Worm (Caenorhabditis elegans) whole organism, L3 larva: ENCODE data around the gene gos-28.
A peak's percentile ranks its signal among the peaks of the same experiment; 100 is the strongest.

Experiments used
- R02D3.7 ChIP-seq: fragments of 150-350 bp; optimal IDR thresholded peaks from 2 replicates; lab custom pipeline; 2014; ENCODE audit warnings: missing biosample characterization, missing genetic modification characterization
- ZK546.5 ChIP-seq: sonication (generic microtip); optimal IDR thresholded peaks from 2 replicates; lab custom pipeline; 2017; ENCODE audit warnings: missing biosample characterization, missing genetic modification characterization
- aly-2 ChIP-seq: fragments of 150-350 bp; optimal IDR thresholded peaks from 2 replicates; lab custom pipeline; 2014; ENCODE audit warnings: missing biosample characterization, missing genetic modification characterization
- ama-1 ChIP-seq: fragments of 150-350 bp; optimal IDR thresholded peaks from 2 replicates; lab custom pipeline; 2018
- ceh-16 ChIP-seq: sonication (generic microtip); optimal IDR thresholded peaks from 2 replicates; lab custom pipeline; 2017; ENCODE audit warnings: missing biosample characterization, missing genetic modification characterization
- ceh-28 ChIP-seq: fragments of 150-350 bp; optimal IDR thresholded peaks from 2 replicates; lab custom pipeline; 2014; ENCODE audit warnings: missing biosample characterization, missing genetic modification reagents, missing genetic modification characterization
- ceh-9 ChIP-seq: sonication (generic microtip); optimal IDR thresholded peaks from 2 replicates; lab custom pipeline; 2018; ENCODE audit warnings: missing biosample characterization, missing genetic modification characterization
- daf-12 ChIP-seq: fragments of 150-350 bp; optimal IDR thresholded peaks from 2 replicates; lab custom pipeline; 2014; ENCODE audit warnings: missing biosample characterization, missing genetic modification reagents, missing genetic modification characterization
- egl-27 ChIP-seq: sonication (generic microtip); optimal IDR thresholded peaks from 4 replicates; lab custom pipeline; 2017; ENCODE audit warnings: missing biosample characterization, missing genetic modification reagents, missing genetic modification characterization
- egl-5 ChIP-seq: fragments of 150-350 bp; optimal IDR thresholded peaks from 2 replicates; lab custom pipeline; 2017; ENCODE audit warnings: missing biosample characterization, missing genetic modification reagents, missing genetic modification characterization, inconsistent platforms
- elt-1 ChIP-seq: fragments of 150-350 bp; optimal IDR thresholded peaks from 2 replicates; lab custom pipeline; 2014; ENCODE audit warnings: missing biosample characterization, missing genetic modification characterization
- elt-2 ChIP-seq: sonication (generic microtip); optimal IDR thresholded peaks from 2 replicates; lab custom pipeline; 2016; ENCODE audit warnings: missing genetic modification reagents, mild to moderate bottlenecking, missing genetic modification characterization, missing compliant biosample characterization
- elt-3 ChIP-seq, 3 experiments: fragments of 150-350 bp in 1 of 3; sonication (generic microtip) in 2 of 3; optimal IDR thresholded peaks; 2 replicates in 2 of 3; 4 replicates in 1 of 3; lab custom pipeline; 2014 to 2017; ENCODE audit warnings: missing biosample characterization in 3 of 3, missing genetic modification characterization in 3 of 3
- eor-1 ChIP-seq, 2 experiments: fragments of 150-350 bp; optimal IDR thresholded peaks; 2 replicates each; lab custom pipeline; 2014 to 2018; ENCODE audit warnings: missing biosample characterization in 2 of 2, missing genetic modification characterization in 2 of 2
- fkh-10 ChIP-seq: sonication (generic microtip); optimal IDR thresholded peaks from 2 replicates; lab custom pipeline; 2017; ENCODE audit warnings: missing biosample characterization, missing genetic modification reagents, missing genetic modification characterization
- fkh-2 ChIP-seq: fragments of 150-350 bp; optimal IDR thresholded peaks from 2 replicates; lab custom pipeline; 2014; ENCODE audit warnings: missing biosample characterization, missing genetic modification reagents, missing genetic modification characterization
- fos-1 ChIP-seq: fragments of 150-350 bp; optimal IDR thresholded peaks from 2 replicates; lab custom pipeline; 2014; ENCODE audit warnings: missing biosample characterization, missing genetic modification characterization
- hmg-11 ChIP-seq: sonication (generic microtip); optimal IDR thresholded peaks from 2 replicates; lab custom pipeline; 2016; ENCODE audit warnings: missing genetic modification characterization, missing compliant biosample characterization
- jun-1 ChIP-seq: fragments of 150-350 bp; optimal IDR thresholded peaks from 2 replicates; lab custom pipeline; 2014; ENCODE audit warnings: missing biosample characterization, missing genetic modification reagents, missing genetic modification characterization
- lin-15B ChIP-seq: fragments of 150-350 bp; optimal IDR thresholded peaks from 2 replicates; lab custom pipeline; 2014; ENCODE audit warnings: missing biosample characterization, missing genetic modification characterization
- lin-39 ChIP-seq: fragments of 150-350 bp; optimal IDR thresholded peaks from 2 replicates; lab custom pipeline; 2018; ENCODE audit warnings: missing biosample characterization, missing genetic modification reagents, missing genetic modification characterization
- lsy-12 ChIP-seq: sonication (generic microtip); optimal IDR thresholded peaks from 2 replicates; lab custom pipeline; 2016; ENCODE audit warnings: mild to moderate bottlenecking, missing genetic modification characterization, missing compliant biosample characterization
- mml-1 ChIP-seq: fragments of 150-350 bp; sonication (generic microtip); optimal IDR thresholded peaks from 3 replicates; lab custom pipeline; 2014; ENCODE audit warnings: missing biosample characterization, missing genetic modification characterization
- nfya-1 ChIP-seq: sonication (generic microtip); optimal IDR thresholded peaks from 2 replicates; lab custom pipeline; 2017; ENCODE audit warnings: missing genetic modification characterization, mild to moderate bottlenecking, missing compliant biosample characterization, antibody characterized with exemption, moderate library complexity; ENCODE audit not compliant: insufficient read depth
- nhr-11 ChIP-seq: fragments of 150-350 bp; optimal IDR thresholded peaks from 2 replicates; lab custom pipeline; 2014; ENCODE audit warnings: missing biosample characterization, missing genetic modification characterization
- nhr-12 ChIP-seq: fragments of 150-350 bp; optimal IDR thresholded peaks from 2 replicates; lab custom pipeline; 2014; ENCODE audit warnings: missing biosample characterization, missing genetic modification characterization
- nhr-23 ChIP-seq: fragments of 150-350 bp; optimal IDR thresholded peaks from 2 replicates; lab custom pipeline; 2014; ENCODE audit warnings: missing biosample characterization, missing genetic modification reagents, missing genetic modification characterization
- nhr-237 ChIP-seq: fragments of 150-350 bp; optimal IDR thresholded peaks from 2 replicates; lab custom pipeline; 2014; ENCODE audit warnings: missing biosample characterization, missing genetic modification characterization
- nhr-25 ChIP-seq: sonication (generic microtip); optimal IDR thresholded peaks from 2 replicates; lab custom pipeline; 2017; ENCODE audit warnings: missing biosample characterization, missing genetic modification characterization
- nhr-28 ChIP-seq: fragments of 150-350 bp; optimal IDR thresholded peaks from 2 replicates; lab custom pipeline; 2014; ENCODE audit warnings: missing biosample characterization, missing genetic modification characterization
- nhr-43 ChIP-seq: sonication (generic microtip); optimal IDR thresholded peaks from 2 replicates; lab custom pipeline; 2016; ENCODE audit warnings: mild to moderate bottlenecking, missing genetic modification characterization, missing compliant biosample characterization; ENCODE audit not compliant: poor library complexity, severe bottlenecking
- nhr-67 ChIP-seq: fragments of 150-350 bp; optimal IDR thresholded peaks from 2 replicates; lab custom pipeline; 2014; ENCODE audit warnings: missing biosample characterization, missing genetic modification characterization
- nhr-76 ChIP-seq: fragments of 150-350 bp; sonication (generic microtip); optimal IDR thresholded peaks from 5 replicates; lab custom pipeline; 2014; ENCODE audit warnings: missing biosample characterization, missing genetic modification characterization
- nhr-77 ChIP-seq: fragments of 150-350 bp; optimal IDR thresholded peaks from 2 replicates; lab custom pipeline; 2014; ENCODE audit warnings: missing biosample characterization, missing genetic modification characterization
- pha-4 ChIP-seq: fragments of 150-350 bp; optimal IDR thresholded peaks from 2 replicates; lab custom pipeline; 2014; ENCODE audit warnings: missing biosample characterization, missing genetic modification reagents, missing genetic modification characterization
- pqm-1 ChIP-seq: fragments of 150-350 bp; optimal IDR thresholded peaks from 2 replicates; lab custom pipeline; 2017; ENCODE audit warnings: missing biosample characterization, missing genetic modification characterization, inconsistent platforms
- sea-2 ChIP-seq: fragments of 150-350 bp; sonication (generic microtip); optimal IDR thresholded peaks from 4 replicates; lab custom pipeline; 2014; ENCODE audit warnings: missing biosample characterization, missing genetic modification reagents, missing genetic modification characterization
- skn-1 ChIP-seq: fragments of 150-350 bp; optimal IDR thresholded peaks from 2 replicates; lab custom pipeline; 2014; ENCODE audit warnings: missing biosample characterization, missing genetic modification characterization
- snpc-4 ChIP-seq: fragments of 150-350 bp; optimal IDR thresholded peaks from 2 replicates; lab custom pipeline; 2014; ENCODE audit warnings: missing biosample characterization, missing genetic modification characterization
- tbx-2 ChIP-seq: sonication (generic microtip); optimal IDR thresholded peaks from 2 replicates; lab custom pipeline; 2016; ENCODE audit warnings: mild to moderate bottlenecking, missing genetic modification characterization, missing compliant biosample characterization
- unc-39 ChIP-seq: sonication (generic microtip); optimal IDR thresholded peaks from 4 replicates; lab custom pipeline; 2017; ENCODE audit warnings: missing biosample characterization, missing genetic modification characterization
- unc-62 ChIP-seq: fragments of 150-350 bp; sonication (generic microtip); optimal IDR thresholded peaks from 4 replicates; lab custom pipeline; 2014; ENCODE audit warnings: missing biosample characterization, missing genetic modification reagents, missing genetic modification characterization
- zag-1 ChIP-seq: fragments of 150-350 bp; optimal IDR thresholded peaks from 2 replicates; lab custom pipeline; 2014; ENCODE audit warnings: missing biosample characterization, missing genetic modification characterization
- ztf-11 ChIP-seq: fragments of 150-350 bp; optimal IDR thresholded peaks from 2 replicates; lab custom pipeline; 2014; ENCODE audit warnings: missing biosample characterization, missing genetic modification characterization
- ztf-4 ChIP-seq: fragments of 150-350 bp; optimal IDR thresholded peaks from 2 replicates; lab custom pipeline; 2014; ENCODE audit warnings: missing biosample characterization, missing genetic modification characterization

Gene gos-28

DNA sequence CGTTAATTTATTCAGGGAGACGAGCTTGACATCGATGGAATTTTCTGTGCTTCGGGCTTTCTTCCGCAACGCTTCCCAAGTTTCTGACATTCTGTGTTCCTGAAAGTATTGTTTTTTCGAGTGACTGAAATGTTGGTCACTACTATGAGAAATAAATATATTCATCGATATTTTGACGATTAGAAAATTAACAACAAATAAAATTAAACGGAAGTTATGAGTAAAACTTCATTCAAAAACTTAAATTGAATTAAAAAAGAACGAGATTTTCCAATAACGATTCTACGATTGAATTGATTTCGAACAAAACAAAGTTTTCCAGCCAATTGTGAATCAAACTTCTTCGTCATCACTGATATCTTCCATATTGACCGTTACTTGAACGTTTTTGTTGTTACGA lies at the start of gene gos-28:
Gene gos-28, minus strand, starts transcription at position 101 of the 400 bp plus-strand sequence.
- TF ChIP-seq nfya-1 (no peak), ceh-28 (tag; lab: Kevin White, UChicago) (no peak), fkh-2 (no peak), nhr-11 (no peak), lin-15B (no peak), nhr-23 (no peak), ceh-9 (tag; lab: Kevin White, UChicago) (no peak), nhr-25 (tag; lab: Kevin White, UChicago) (no peak), nhr-43 (tag; lab: Kevin White, UChicago) (no peak), unc-39 (tag; lab: Kevin White, UChicago) (no peak), nhr-76 (tag; lab: Kevin White, UChicago) (no peak), nhr-28 (tag; lab: Kevin White, UChicago) (no peak), ztf-11 (tag; lab: Kevin White, UChicago) (no peak), pqm-1 (no peak), nhr-12 (no peak), nhr-77 (no peak), fos-1 (no peak), daf-12 (tag; lab: Kevin White, UChicago) (no peak), lin-39 (tag; lab: Kevin White, UChicago) (no peak)

DNA sequence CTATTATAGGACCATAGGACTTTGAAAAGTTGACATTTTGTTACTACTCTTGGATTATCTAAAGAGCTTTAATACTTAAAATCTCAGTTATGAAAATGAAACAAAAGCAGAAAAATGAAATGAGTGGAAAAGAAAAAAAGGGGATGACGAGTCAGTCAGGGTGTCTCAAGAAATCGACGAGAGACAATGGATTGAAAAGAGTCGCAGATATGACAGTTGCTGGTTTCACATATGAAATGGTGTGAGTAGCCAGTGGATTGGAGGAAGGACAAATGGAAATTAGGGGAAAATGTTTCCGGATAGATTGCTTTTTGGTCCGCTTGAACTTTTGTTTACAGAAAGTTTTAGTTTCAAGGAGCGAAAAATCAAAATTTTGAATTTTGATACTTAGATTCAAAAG lies 48.2 kb upstream of the gos-28 start:
- TF ChIP-seq nfya-1 (peak; percentile 25), snpc-4 (tag; lab: Kevin White, UChicago) (no peak)

DNA sequence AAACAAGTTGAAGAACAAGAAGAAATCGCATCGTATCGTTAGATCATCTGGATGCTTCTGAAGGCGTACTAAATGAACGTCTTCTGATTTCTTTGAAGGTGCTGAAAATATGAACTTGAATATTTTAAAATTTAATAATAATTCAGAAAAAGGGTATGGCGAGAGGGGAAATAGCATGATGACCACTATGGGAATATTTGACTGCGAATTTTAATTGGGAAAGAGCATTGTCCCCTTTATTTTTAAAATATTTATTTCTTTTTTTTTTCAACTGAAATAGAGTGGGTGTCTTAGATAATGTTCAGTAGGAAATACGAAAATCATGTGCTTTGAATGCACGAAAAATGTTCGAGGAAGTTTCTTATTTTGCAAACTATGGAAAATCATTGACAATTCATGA lies 46.4 kb upstream of the gos-28 start, which contains the start of gene lgc-50:
Gene lgc-50, minus strand, starts transcription at position 101 of the 400 bp plus-strand sequence.
- no peak for TF ChIP-seq ceh-28 (tag; lab: Kevin White, UChicago)
- TF ChIP-seq nhr-43 (tag; lab: Kevin White, UChicago) = no peak
- TF ChIP-seq nhr-237 (tag; lab: Kevin White, UChicago) = no peak
- no peak for TF ChIP-seq aly-2
- no peak for TF ChIP-seq pqm-1
- TF ChIP-seq elt-2 (tag; lab: Kevin White, UChicago) = no peak
- TF ChIP-seq daf-12 (tag; lab: Kevin White, UChicago) = no peak
- no peak for TF ChIP-seq nhr-23
- TF ChIP-seq nhr-11 = no peak
- no peak for TF ChIP-seq ceh-9 (tag; lab: Kevin White, UChicago)
- TF ChIP-seq ztf-4 (tag; lab: Kevin White, UChicago) = no peak

DNA sequence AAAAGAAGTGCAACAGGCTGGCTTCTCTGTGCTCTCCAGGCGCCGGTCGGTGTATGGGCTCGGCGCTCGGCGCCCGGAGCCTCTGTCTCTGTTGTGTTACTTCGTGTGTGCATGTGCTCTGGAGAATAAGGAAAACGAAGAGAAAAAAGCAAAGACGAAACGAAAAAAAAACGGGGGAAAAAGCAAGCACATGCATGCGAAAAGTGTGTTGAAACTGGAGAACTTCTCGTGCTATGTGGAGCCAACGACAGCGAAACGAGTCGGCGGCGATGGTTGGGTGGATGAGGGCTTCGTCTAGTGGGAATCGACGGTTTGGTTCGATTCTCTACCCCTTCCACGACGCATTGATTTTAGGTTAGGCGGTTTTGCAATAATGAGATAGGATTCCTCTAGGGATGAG lies 38.4 kb upstream of the gos-28 start:
- TF ChIP-seq nhr-12 (no peak), ceh-16 (tag; lab: Kevin White, UChicago) (no peak), unc-39 (tag; lab: Kevin White, UChicago) (no peak), skn-1 (tag; lab: Kevin White, UChicago) (no peak), nhr-77 (no peak), tbx-2 (tag; lab: Kevin White, UChicago) (no peak), nhr-237 (tag; lab: Kevin White, UChicago) (no peak), snpc-4 (tag; lab: Kevin White, UChicago) (peak; percentile 39), nhr-23 (no peak), pqm-1 (peak; percentile 40), lsy-12 (tag; lab: Kevin White, UChicago) (peak; percentile 64), eor-1 (tag; optimal IDR thresholded peaks at IDR 0.05; lab: Kevin White, UChicago) (no peak), ztf-4 (tag; lab: Kevin White, UChicago) (no peak), nhr-11 (no peak), ztf-11 (tag; lab: Kevin White, UChicago) (no peak), fkh-10 (GFP tag; lab: Kevin White, UChicago) (no peak), lin-39 (tag; lab: Kevin White, UChicago) (peak; percentile 12), ama-1 (lab: Kevin White, UChicago) (no peak), jun-1 (tag; lab: Kevin White, UChicago) (no peak), elt-2 (tag; lab: Kevin White, UChicago) (peak; percentile 60), mml-1 (tag; lab: Kevin White, UChicago) (no peak), aly-2 (no peak), nhr-76 (tag; lab: Kevin White, UChicago) (no peak), elt-3 (tag; optimal IDR thresholded peaks at IDR 0.05; lab: Kevin White, UChicago) (no peak), ZK546.5 (tag; lab: Kevin White, UChicago) (no peak), nhr-43 (tag; lab: Kevin White, UChicago) (no peak), elt-1 (tag; lab: Kevin White, UChicago) (no peak), unc-62 (GFP tag; lab: Kevin White, UChicago) (no peak), fos-1 (no peak), nhr-67 (tag; lab: Kevin White, UChicago) (no peak), R02D3.7 (no peak), nhr-28 (tag; lab: Kevin White, UChicago) (no peak), hmg-11 (peak; percentile 50), lin-15B (no peak), daf-12 (tag; lab: Kevin White, UChicago) (no peak), zag-1 (tag; lab: Kevin White, UChicago) (no peak), sea-2 (no peak), ceh-28 (tag; lab: Kevin White, UChicago) (no peak), egl-27 (tag; lab: Kevin White, UChicago) (no peak), pha-4 (tag; lab: Kevin White, UChicago) (peak; percentile 44), egl-5 (no peak)
